Fruit fly (Drosophila melanogaster): ENCODE data around the gene Apc.

Apc gene

DNA sequence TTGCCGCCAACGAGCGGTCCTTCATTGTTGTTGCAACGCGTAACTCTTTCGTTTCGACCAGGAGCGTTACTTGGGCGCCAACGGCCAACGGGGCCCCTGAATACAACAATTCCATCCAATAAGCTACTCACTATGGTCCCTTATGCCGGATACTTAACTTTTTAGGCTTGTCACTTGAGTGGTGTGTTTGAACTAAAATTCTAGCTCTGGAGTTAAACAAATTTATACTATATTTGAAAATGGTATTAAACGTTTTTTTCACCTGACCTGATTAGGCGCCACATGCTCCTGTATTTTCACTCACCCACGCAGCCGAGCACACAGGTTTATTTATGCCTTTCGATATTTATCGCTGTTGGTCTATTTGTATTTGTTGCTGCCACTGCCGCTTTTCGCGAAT lies 39.4 kb downstream of the Apc start:
- no peak for TF ChIP-seq CG8478 (optimal IDR thresholded peaks at IDR 0.05)
- TF ChIP-seq CTCF (optimal IDR thresholded peaks at IDR 0.05) = no peak

dm6 chr3R:28790222-28790621 lies 54.3 kb downstream of the Apc start, which contains the start of gene intr:
intr (plus strand) TSS chr3R:28790522.
- TF ChIP-seq CTCF (optimal IDR thresholded peaks at IDR 0.05) = no peak
- no peak for TF ChIP-seq CG8478 (optimal IDR thresholded peaks at IDR 0.05)

DNA sequence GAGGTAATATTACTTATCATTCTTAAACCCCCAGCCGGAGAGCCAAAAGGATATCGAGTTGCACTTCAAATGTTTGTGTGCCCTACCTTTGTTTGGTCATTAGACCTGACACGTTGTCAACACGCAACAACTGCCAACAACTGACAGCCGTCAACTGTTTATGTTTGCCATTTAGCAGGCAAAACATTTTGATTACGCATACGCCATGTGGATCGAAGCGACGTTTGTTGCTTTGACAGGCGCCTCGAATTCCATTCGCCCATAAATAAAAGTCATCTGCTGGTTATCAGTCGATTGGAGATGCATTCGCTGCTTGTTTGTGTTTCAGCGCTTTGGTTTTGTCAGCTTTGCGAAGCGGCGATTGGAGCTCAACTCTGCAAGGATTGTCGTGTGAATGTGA lies 55.2 kb downstream of the Apc start, which contains the start of gene CG34295:
TSS of gene CG34295 (plus strand) at position 301 of the 400 bp plus-strand sequence.
- TF ChIP-seq CTCF (optimal IDR thresholded peaks at IDR 0.05) (no peak), CG8478 (optimal IDR thresholded peaks at IDR 0.05) (no peak)
